Worm (Caenorhabditis elegans) whole organism, L4 larva: ENCODE data around the gene C16B8.4.

Experiments
- ama-1 ChIP-seq: fragments of 150-350 bp; optimal IDR thresholded peaks from 2 replicates; lab custom pipeline; 2014; ENCODE audit warnings: inconsistent platforms, mixed read lengths
- hif-1 ChIP-seq, 2 experiments: sonication (generic microtip); optimal IDR thresholded peaks; 2 replicates each; lab custom pipeline; 2016 to 2017; ENCODE audit warnings: missing compliant biosample characterization in 2 of 2, missing genetic modification characterization in 2 of 2, missing genetic modification reagents in 2 of 2, missing genotype in 2 of 2, mild to moderate bottlenecking in 1 of 2
- mep-1 ChIP-seq: fragments of 150-350 bp; sonication (generic microtip); optimal IDR thresholded peaks from 3 replicates; lab custom pipeline; 2014; ENCODE audit warnings: missing biosample characterization, missing genetic modification characterization
- skn-1 ChIP-seq: fragments of 150-350 bp; optimal IDR thresholded peaks from 2 replicates; lab custom pipeline; 2014; ENCODE audit warnings: missing biosample characterization, missing genetic modification characterization
- snpc-4 ChIP-seq: fragments of 150-350 bp; optimal IDR thresholded peaks from 2 replicates; lab custom pipeline; 2014; ENCODE audit warnings: missing biosample characterization, missing genetic modification characterization
- zag-1 ChIP-seq: fragments of 150-350 bp; optimal IDR thresholded peaks from 2 replicates; lab custom pipeline; 2014; ENCODE audit warnings: missing biosample characterization, missing genetic modification characterization
- ztf-11 ChIP-seq: fragments of 150-350 bp; optimal IDR thresholded peaks from 2 replicates; lab custom pipeline; 2014; ENCODE audit warnings: missing biosample characterization, missing genetic modification characterization

- TF ChIP-seq snpc-4 (tag; lab: Kevin White, UChicago) (no peak), hif-1 (tag; optimal IDR thresholded peaks at IDR 0.05; lab: Kevin White, UChicago) (no peak), mep-1 (tag; lab: Kevin White, UChicago) (no peak), zag-1 (tag; lab: Kevin White, UChicago) (no peak), ztf-11 (no peak), skn-1 (tag; lab: Kevin White, UChicago) (no peak), ama-1 (lab: Kevin White, UChicago) (no peak)
Measured at ce11 chrX:4006966-4007365, 33.5 kb upstream of the C16B8.4 start.
